Worm (Caenorhabditis elegans) whole organism, L4/young adult: ENCODE data around the gene clec-84.
"Not testable (repeated sequence)": the region's sequence is repeated elsewhere in the genome, so short reads cannot be mapped to it uniquely, and the experiment has no call there.

Experiments used
- W03F9.2 ChIP-seq: fragments of 150-350 bp; optimal IDR thresholded peaks from 2 replicates; lab custom pipeline; 2014; ENCODE audit warnings: missing biosample characterization, missing genetic modification characterization
- dao-5 ChIP-seq: sonication (generic microtip); optimal IDR thresholded peaks from 2 replicates; lab custom pipeline; 2016; ENCODE audit warnings: missing genotype, missing genetic modification characterization, moderate library complexity, missing compliant biosample characterization
- him-1 ChIP-seq: sonication (generic microtip); optimal IDR thresholded peaks from 2 replicates; lab custom pipeline; 2016; ENCODE audit warnings: missing genotype, missing genetic modification reagents, missing genetic modification characterization, missing compliant biosample characterization

clec-84 gene

DNA sequence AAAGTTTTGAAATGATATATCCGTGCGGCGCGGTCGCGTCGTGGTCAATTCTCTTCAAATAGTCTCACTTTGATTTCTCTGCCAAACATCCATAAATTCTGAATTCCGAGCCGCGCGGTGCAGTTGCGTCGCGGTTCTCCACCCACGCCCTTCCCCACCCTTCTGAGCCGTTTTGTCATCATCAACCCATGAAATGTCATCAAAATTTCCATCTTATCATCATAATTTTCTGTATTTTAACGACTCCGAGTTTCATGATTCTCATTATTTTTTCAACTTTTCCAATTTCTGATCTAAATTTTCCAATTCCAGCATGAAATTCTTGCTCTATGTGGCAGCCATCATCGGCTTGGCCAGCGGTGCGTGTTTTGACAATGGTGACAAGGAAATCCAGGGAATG, at the start of gene clec-84:
TSS of gene clec-84 (plus strand) at position 301 of the 400 bp plus-strand sequence.
- no peak for TF ChIP-seq him-1 (tag; lab: Kevin White, UChicago)
- TF ChIP-seq dao-5 (tag; lab: Kevin White, UChicago), result no peak
- no peak for TF ChIP-seq W03F9.2 (tag; lab: Kevin White, UChicago)

DNA sequence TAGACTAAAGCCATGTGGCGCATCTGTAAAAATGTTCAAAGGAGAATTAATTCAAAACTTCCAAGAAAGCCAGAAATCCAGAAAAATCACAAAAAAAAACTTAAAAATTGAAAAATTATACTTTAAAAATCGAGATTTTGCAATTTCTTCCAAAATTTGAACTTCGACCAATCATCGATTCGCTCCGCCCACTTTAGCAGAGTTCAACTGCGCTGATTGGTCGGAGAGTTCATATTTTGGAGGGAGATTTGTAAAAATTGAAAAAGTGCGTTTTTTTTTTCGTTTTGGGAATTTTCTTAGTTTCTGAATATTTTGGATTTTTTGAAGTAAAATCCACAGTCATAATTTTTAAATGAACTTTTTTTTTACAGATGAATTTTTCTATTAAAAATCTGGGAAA, 48.3 kb upstream of the clec-84 start:
- TF ChIP-seq him-1 (tag; lab: Kevin White, UChicago) (no peak), dao-5 (tag; lab: Kevin White, UChicago) (no peak)

DNA sequence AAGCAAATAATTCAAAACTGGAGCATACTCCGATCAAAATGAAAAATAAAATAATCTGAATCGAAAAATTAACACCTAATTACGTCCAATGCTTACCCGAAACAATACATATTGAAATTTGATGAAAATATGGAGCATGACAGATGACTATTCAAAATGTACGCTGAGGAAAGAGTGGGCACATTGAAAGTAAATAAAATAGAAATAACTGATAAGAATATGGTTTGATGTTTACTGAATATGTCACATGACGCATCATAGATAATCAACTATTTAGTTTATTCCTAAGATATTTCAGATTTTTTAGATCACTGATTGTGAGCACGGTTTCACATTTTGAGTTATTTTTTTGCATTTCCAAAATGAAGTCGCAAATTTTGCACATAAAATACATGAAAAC, 43.9 kb upstream of the clec-84 start, which contains the start of gene Y54G2A.52:
TSS of gene Y54G2A.52 (minus strand) at position 348 of the 400 bp plus-strand sequence.
- TF ChIP-seq him-1 (tag; lab: Kevin White, UChicago), result no peak
- TF ChIP-seq W03F9.2 (tag; lab: Kevin White, UChicago), result no peak
- TF ChIP-seq dao-5 (tag; lab: Kevin White, UChicago), result no peak

DNA sequence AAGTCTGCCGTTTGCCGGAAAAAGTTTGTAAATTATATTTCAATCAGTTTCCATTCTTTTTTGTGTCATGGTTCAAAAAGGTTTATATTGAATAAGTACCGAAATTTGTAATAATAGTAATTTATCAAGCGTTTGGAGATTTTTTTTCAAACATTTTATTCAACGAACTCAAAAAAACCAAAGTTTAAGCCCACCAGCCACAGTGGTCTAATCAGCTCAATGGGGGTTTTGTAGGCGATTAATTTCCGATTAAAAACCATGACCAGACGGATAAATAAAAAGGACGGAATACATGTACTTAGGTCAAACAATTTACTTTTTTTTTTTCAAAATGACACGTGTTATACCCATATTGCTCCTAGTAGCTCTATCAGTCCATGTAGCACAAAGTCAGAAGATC, 42.9 kb upstream of the clec-84 start, which contains the start of gene Y54G2A.10:
TSS of gene Y54G2A.10 (plus strand) at position 301 of the 400 bp plus-strand sequence.
- TF ChIP-seq W03F9.2 (tag; lab: Kevin White, UChicago) (no peak), dao-5 (tag; lab: Kevin White, UChicago) (no peak), him-1 (tag; lab: Kevin White, UChicago) (no peak)

DNA sequence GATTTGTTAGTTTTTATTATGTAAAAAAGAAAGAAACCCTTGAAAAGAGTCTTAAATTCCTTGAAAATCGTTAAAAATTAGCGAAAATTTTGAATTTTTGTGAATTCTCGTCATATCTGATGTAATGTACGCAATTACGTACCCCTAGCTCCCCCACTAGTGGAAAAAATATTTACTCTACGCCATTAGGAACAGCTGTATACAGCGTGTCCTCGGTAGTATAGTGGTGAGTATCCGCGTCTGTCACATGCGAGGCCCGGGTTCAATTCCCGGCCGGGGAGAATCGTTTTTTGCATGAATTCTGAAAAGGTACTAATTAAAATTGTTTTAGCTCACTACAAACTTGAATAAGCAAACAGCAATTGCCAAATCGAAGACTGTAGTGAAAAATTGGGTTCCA, 42.4 kb upstream of the clec-84 start:
- TF ChIP-seq dao-5 (tag; lab: Kevin White, UChicago), result no peak
- TF ChIP-seq W03F9.2 (tag; lab: Kevin White, UChicago), result no peak
- TF ChIP-seq him-1 (tag; lab: Kevin White, UChicago), result no peak

DNA sequence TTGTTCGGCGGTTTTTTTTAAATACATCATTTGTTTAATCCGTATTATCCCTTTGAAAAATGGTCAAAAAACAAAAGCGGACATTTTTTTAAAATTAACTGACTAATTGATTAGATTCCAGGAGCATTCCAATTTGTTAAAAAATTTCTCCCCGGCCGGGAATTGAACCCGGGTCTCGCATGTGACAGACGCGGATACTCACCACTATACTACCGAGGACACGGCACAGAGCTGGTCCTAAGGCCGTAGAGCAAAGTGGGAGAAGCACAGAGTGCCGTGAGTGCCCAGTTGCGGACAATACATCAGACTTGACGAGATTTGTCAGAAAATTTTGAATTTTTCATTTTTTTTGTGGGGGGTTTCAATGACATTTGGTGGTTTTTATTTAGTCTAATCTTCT, 41.3 kb upstream of the clec-84 start:
- TF ChIP-seq W03F9.2 (tag; lab: Kevin White, UChicago), result peak; percentile 30
- no peak for TF ChIP-seq him-1 (tag; lab: Kevin White, UChicago)
- no peak for TF ChIP-seq dao-5 (tag; lab: Kevin White, UChicago)

DNA sequence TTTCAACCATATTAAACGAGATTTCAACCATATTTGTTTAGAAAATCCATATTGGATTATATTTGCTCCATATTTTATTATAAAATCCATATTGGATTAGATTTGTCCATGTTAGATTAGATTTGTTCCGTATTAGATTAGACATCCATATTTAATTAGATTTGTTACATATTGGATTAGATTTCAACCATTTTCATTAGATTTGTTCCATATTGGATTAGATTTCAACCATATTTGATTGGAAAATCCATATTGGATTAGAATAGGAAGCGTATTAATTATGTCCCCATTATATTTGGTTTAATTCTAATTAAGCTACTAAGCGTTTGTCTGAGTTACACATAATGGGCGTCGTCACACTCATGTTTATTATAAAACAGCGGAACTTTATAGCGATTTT, 40.7 kb upstream of the clec-84 start, which contains the start of gene Y54G2A.44:
TSS of gene Y54G2A.44 (plus strand) at position 301 of the 400 bp plus-strand sequence.
- TF ChIP-seq W03F9.2, dao-5, him-1 (tag; lab: Kevin White, UChicago): not testable (repeated sequence)

DNA sequence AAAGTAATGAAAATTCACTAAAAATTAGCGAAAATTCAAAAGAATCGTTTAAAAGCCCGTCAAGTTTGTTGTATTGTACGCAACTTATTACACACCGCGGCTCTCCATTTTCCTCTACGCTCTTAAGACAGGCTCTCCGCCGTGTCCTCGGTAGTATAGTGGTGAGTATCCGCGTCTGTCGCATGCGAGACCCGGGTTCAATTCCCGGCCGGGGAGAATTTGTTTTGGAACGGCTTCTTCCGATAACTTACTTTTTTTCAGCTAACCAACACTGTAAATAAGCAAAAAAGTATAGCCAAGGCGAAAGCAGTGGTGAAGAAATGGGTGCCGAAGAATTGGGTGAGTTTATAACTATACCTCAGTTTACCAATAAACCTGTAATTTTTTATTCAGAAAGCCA, 40.1 kb upstream of the clec-84 start:
- TF ChIP-seq him-1 (tag; lab: Kevin White, UChicago) (no peak), dao-5 (tag; lab: Kevin White, UChicago) (no peak), W03F9.2 (tag; lab: Kevin White, UChicago) (no peak)

DNA sequence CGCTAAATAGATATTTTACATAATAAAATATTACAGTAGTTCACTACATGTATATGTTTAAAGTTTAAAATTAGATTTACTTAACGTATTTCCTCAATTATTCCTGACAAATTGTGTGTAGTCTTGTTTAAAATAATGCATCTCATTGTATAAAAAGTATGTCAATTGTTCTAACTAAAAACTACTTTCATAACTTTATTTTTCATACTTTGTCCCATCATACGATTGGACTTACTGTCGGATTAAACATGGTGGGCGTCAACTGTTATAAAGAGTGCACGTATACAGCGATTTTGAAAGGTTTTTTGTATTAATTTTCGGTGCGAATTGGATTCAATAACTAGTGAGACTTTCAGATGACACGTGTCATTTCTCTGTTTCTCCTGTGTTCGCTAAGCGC, 38.6 kb upstream of the clec-84 start, which contains the start of gene Y54G2A.32:
TSS of gene Y54G2A.32 (plus strand) at position 301 of the 400 bp plus-strand sequence.
- no peak for TF ChIP-seq W03F9.2 (tag; lab: Kevin White, UChicago)
- TF ChIP-seq him-1 (tag; lab: Kevin White, UChicago), result no peak
- TF ChIP-seq dao-5 (tag; lab: Kevin White, UChicago), result no peak

DNA sequence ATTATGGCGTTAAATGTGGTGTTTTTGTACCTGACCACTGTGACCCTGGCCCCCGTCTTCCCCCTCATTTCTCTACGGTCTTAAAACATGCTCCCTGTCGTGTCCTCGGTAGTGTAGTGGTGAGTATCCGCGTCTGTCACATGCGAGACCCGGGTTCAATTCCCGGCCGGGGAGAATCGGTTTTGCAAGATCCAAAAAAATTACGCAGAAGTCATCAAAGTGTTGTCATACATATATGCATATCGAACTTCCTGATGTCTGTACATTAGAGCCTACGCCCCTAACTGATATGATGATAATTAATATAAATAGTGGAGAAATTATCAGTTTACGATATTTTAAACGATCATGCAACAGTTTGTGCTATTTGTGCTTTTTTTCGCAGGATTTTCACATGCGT, 36.7 kb upstream of the clec-84 start, which contains the start of gene Y54G2A.45:
TSS of gene Y54G2A.45 (plus strand) at position 333 of the 400 bp plus-strand sequence.
- peak; percentile 1 for TF ChIP-seq him-1 (tag; lab: Kevin White, UChicago)
- peak; percentile 65 for TF ChIP-seq dao-5 (tag; lab: Kevin White, UChicago)
- peak; percentile 71 for TF ChIP-seq W03F9.2 (tag; lab: Kevin White, UChicago)

DNA sequence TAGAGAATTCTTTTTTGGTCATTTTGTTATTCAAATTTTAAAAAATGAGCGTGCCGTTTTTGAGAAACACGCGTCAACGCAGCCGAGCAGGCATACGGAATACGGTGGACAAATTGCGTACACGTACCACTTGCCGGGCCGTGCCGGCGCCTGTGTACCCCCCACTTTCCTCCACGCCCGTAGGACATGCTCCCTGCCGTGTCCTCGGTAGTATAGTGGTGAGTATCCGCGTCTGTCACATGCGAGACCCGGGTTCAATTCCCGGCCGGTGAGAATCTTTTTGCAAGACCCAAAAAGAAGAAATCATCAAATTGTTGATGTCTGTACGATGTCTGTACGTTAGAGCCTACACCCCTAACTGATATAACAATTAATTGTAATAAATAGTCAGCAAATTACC, 34.1 kb upstream of the clec-84 start:
- TF ChIP-seq dao-5 (tag; lab: Kevin White, UChicago) (no peak), W03F9.2 (tag; lab: Kevin White, UChicago) (no peak), him-1 (tag; lab: Kevin White, UChicago) (no peak)

DNA sequence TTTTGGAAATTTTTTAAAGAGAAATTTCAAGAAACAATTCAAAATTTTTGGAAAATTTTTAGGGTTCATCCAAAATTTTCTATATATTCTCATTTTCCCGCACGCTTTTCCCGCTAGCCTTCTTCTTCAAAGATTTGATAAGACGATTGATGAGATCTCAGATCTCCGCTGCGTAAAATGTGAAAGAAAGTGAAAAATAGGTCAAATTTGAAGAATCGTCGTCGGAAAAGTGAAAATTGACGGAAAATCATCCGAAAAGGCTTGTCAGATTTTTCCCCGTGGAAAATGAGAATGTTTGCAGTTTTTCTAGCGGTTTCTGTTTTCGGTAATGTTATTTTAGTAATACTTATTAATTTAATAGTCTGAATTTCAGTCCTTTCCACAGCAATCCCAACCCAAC, 33.1 kb upstream of the clec-84 start, which contains the start of gene Y54G2A.76:
TSS of gene Y54G2A.76 (plus strand) at position 203 of the 400 bp plus-strand sequence.
- TF ChIP-seq him-1 (tag; lab: Kevin White, UChicago), result no peak
- TF ChIP-seq W03F9.2 (tag; lab: Kevin White, UChicago), result no peak

DNA sequence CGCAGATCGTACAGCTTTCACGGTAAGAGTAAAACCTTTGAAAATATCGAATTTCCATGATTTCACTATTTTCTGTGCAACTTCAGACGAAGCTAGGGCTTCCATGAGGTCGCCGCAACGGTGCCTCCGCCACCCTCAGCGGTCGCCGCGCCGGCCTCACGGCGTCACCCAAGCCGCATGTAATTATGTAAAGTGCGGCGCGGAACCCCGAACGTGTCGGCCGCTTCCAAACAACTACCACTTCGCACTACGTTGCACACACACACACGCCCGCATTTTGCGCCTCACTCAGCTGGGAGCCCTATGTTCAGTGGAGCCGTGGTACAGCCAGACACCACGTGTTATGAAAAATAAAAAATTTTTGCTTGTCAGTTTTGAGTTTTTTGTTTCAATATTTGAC, 25.2 kb upstream of the clec-84 start:
- TF ChIP-seq W03F9.2 (tag; lab: Kevin White, UChicago), result no peak
- TF ChIP-seq him-1 (tag; lab: Kevin White, UChicago), result no peak
- no peak for TF ChIP-seq dao-5 (tag; lab: Kevin White, UChicago)

DNA sequence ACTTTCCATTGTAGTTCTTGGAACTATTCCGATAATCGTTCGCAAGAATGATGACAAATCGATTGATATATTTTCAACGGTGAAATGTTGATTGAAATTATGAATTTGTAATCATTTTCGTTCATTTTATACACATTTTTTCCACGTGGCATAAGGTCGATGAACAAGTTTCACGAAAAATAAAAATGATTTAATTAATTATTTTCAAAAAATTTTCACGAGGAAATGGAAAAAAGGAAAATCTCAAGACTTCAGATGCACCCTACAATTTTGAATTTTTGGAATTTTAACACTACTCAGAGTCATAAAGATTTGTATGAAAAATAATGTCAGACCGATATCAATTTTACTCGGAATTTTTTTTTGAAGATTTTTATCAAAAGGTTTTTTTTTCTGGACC, 22.6 kb upstream of the clec-84 start, which contains the start of gene Y54G2A.13:
TSS of gene Y54G2A.13 (minus strand) at position 101 of the 400 bp plus-strand sequence.
- TF ChIP-seq him-1 (tag; lab: Kevin White, UChicago) (no peak), dao-5 (tag; lab: Kevin White, UChicago) (no peak), W03F9.2 (tag; lab: Kevin White, UChicago) (no peak)
